Worm (Caenorhabditis elegans) whole organism, young adult: ENCODE data around the gene F41E7.7.

Source experiments
- B0019.2 ChIP-seq: fragments of 200-800 bp; sonication (Bioruptor generic); conservative IDR thresholded peaks from 2 replicates; pipeline ENCODE4 v1.3.6; 2022; ENCODE audit warnings: missing genetic modification reagents, missing genetic modification characterization, missing compliant biosample characterization
- C06A6.2 ChIP-seq: fragments of 200-800 bp; sonication (Bioruptor generic); conservative IDR thresholded peaks from 2 replicates; pipeline ENCODE4 v1.3.6; 2022; ENCODE audit warnings: missing genetic modification characterization, missing compliant biosample characterization
- F10E7.11 ChIP-seq: sonication (generic microtip); optimal IDR thresholded peaks from 2 replicates; lab custom pipeline; 2017; ENCODE audit warnings: mild to moderate bottlenecking, missing genetic modification characterization, moderate library complexity, missing compliant biosample characterization
- F37B4.10 ChIP-seq: fragments of 200-800 bp; sonication (Bioruptor generic); IDR thresholded peaks from 2 replicates; pipeline ENCODE4 v1.3.6; 2022; ENCODE audit warnings: missing genetic modification characterization, missing compliant biosample characterization
- F49E8.2 ChIP-seq: sonication (generic microtip); optimal IDR thresholded peaks from 3 replicates; lab custom pipeline; 2017; ENCODE audit warnings: missing genetic modification characterization, mild to moderate bottlenecking, missing compliant biosample characterization, antibody characterized with exemption, moderate library complexity; ENCODE audit not compliant: insufficient read depth
- F57A8.1 ChIP-seq: fragments of 200-800 bp; sonication (Bioruptor generic); optimal IDR thresholded peaks from 2 replicates; lab custom pipeline; 2018; ENCODE audit warnings: mild to moderate bottlenecking, missing genetic modification characterization, moderate library complexity, missing compliant biosample characterization
- F57C9.4 ChIP-seq: sonication (generic microtip); optimal IDR thresholded peaks from 2 replicates; lab custom pipeline; 2017; ENCODE audit warnings: mild to moderate bottlenecking, missing genetic modification characterization, missing compliant biosample characterization
- Y53F4B.3 ChIP-seq: fragments of 200-800 bp; sonication (Bioruptor generic); IDR thresholded peaks from 2 replicates; pipeline ENCODE4 v1.3.6; 2022; ENCODE audit warnings: missing genetic modification reagents, missing genetic modification characterization, missing compliant biosample characterization
- akir-1 ChIP-seq: fragments of 200-800 bp; sonication (Bioruptor generic); optimal IDR thresholded peaks from 2 replicates; lab custom pipeline; 2018; ENCODE audit warnings: mild to moderate bottlenecking, missing genetic modification characterization, moderate library complexity, missing compliant biosample characterization
- ama-1 ChIP-seq, 3 experiments: fragments of 150-350 bp in 1 of 3; sonication (generic microtip) in 2 of 3; optimal IDR thresholded peaks; 2 replicates each; lab custom pipeline; 2014 to 2018; ENCODE audit warnings: missing biosample characterization in 2 of 3, missing genetic modification characterization in 2 of 3, missing genetic modification reagents in 2 of 3
- aptf-2 ChIP-seq: fragments of 200-800 bp; sonication (Bioruptor generic); conservative IDR thresholded peaks from 2 replicates; pipeline ENCODE4 v1.3.6; 2022; ENCODE audit warnings: missing genetic modification reagents, missing genetic modification characterization, missing compliant biosample characterization
- atf-7 ChIP-seq: sonication (generic microtip); optimal IDR thresholded peaks from 2 replicates; lab custom pipeline; 2017; ENCODE audit warnings: mild to moderate bottlenecking, missing genetic modification characterization, missing compliant biosample characterization
- athp-1 ChIP-seq: sonication (generic microtip); optimal IDR thresholded peaks from 2 replicates; lab custom pipeline; 2017; ENCODE audit warnings: mild to moderate bottlenecking, missing genetic modification characterization, missing compliant biosample characterization
- bed-1 ChIP-seq: fragments of 200-800 bp; sonication (Bioruptor generic); IDR thresholded peaks from 2 replicates; pipeline ENCODE4 v1.3.6; 2022; ENCODE audit warnings: missing genetic modification reagents, missing genetic modification characterization, missing compliant biosample characterization
- ceh-79 ChIP-seq: sonication (generic microtip); optimal IDR thresholded peaks from 2 replicates; lab custom pipeline; 2017; ENCODE audit warnings: mild to moderate bottlenecking, missing genetic modification characterization, missing compliant biosample characterization
- ceh-91 ChIP-seq: fragments of 200-800 bp; sonication (Bioruptor generic); IDR thresholded peaks from 2 replicates; pipeline ENCODE4 v1.3.6; 2022; ENCODE audit warnings: missing genetic modification reagents, missing genetic modification characterization, missing compliant biosample characterization
- dpff-1 ChIP-seq: sonication (generic microtip); optimal IDR thresholded peaks from 2 replicates; lab custom pipeline; 2017; ENCODE audit warnings: mild to moderate bottlenecking, missing genetic modification characterization, missing compliant biosample characterization
- dpl-1 ChIP-seq: fragments of 150-350 bp; optimal IDR thresholded peaks from 2 replicates; lab custom pipeline; 2014; ENCODE audit warnings: missing biosample characterization, missing genetic modification reagents, missing genetic modification characterization
- efl-1 ChIP-seq: fragments of 150-350 bp; optimal IDR thresholded peaks from 2 replicates; lab custom pipeline; 2014; ENCODE audit warnings: missing biosample characterization, missing genetic modification reagents, missing genetic modification characterization
- gei-17 ChIP-seq: fragments of 200-800 bp; sonication (Bioruptor generic); optimal IDR thresholded peaks from 2 replicates; lab custom pipeline; 2018; ENCODE audit warnings: mild to moderate bottlenecking, missing genetic modification characterization, missing compliant biosample characterization
- hmg-1.2 ChIP-seq: fragments of 200-800 bp; sonication (Bioruptor generic); IDR thresholded peaks from 2 replicates; pipeline ENCODE4 v1.3.6; 2022; ENCODE audit warnings: missing genetic modification reagents, missing genetic modification characterization, missing compliant biosample characterization
- hsf-1 ChIP-seq: fragments of 200-800 bp; sonication (Bioruptor generic); IDR thresholded peaks from 2 replicates; pipeline ENCODE4 v1.3.6; 2022; ENCODE audit warnings: missing genetic modification reagents, missing genetic modification characterization, missing compliant biosample characterization
- lin-26 ChIP-seq: fragments of 200-800 bp; sonication (Bioruptor generic); IDR thresholded peaks from 2 replicates; pipeline ENCODE4 v1.3.6; 2022; ENCODE audit warnings: missing genetic modification reagents, missing genetic modification characterization, missing compliant biosample characterization
- lin-40 ChIP-seq: sonication (generic microtip); optimal IDR thresholded peaks from 2 replicates; lab custom pipeline; 2016; ENCODE audit warnings: missing genetic modification characterization, mild to moderate bottlenecking, missing compliant biosample characterization, missing genotype, missing genetic modification reagents
- lir-1 ChIP-seq: fragments of 200-800 bp; sonication (Bioruptor generic); conservative IDR thresholded peaks from 2 replicates; pipeline ENCODE4 v1.3.6; 2022; ENCODE audit warnings: missing genetic modification reagents, missing genetic modification characterization, missing compliant biosample characterization
- lsy-27 ChIP-seq: sonication (generic microtip); optimal IDR thresholded peaks from 2 replicates; lab custom pipeline; 2017; ENCODE audit warnings: missing genetic modification characterization, mild to moderate bottlenecking, missing compliant biosample characterization, antibody characterized with exemption, missing genotype, borderline replicate concordance; ENCODE audit not compliant: insufficient read depth
- madf-6 ChIP-seq: fragments of 200-800 bp; sonication (Bioruptor generic); IDR thresholded peaks from 2 replicates; pipeline ENCODE4 v1.3.6; 2022; ENCODE audit warnings: missing genetic modification reagents, missing genetic modification characterization, missing compliant biosample characterization
- mcd-1 ChIP-seq: fragments of 200-800 bp; sonication (Bioruptor generic); IDR thresholded peaks from 2 replicates; pipeline ENCODE4 v1.3.6; 2022; ENCODE audit warnings: missing genetic modification reagents, missing genetic modification characterization, missing compliant biosample characterization
- nfya-1 ChIP-seq: sonication (generic microtip); optimal IDR thresholded peaks from 2 replicates; lab custom pipeline; 2017; ENCODE audit warnings: antibody characterized with exemption, missing compliant biosample characterization, missing genetic modification characterization, borderline replicate concordance; ENCODE audit not compliant: insufficient read depth
- nfya-2 ChIP-seq: fragments of 200-800 bp; sonication (Bioruptor generic); IDR thresholded peaks from 2 replicates; pipeline ENCODE4 v1.3.6; 2022; ENCODE audit warnings: missing genetic modification reagents, missing genetic modification characterization, missing compliant biosample characterization
- nhr-90 ChIP-seq: sonication (generic microtip); optimal IDR thresholded peaks from 2 replicates; lab custom pipeline; 2016; ENCODE audit warnings: missing genotype, mild to moderate bottlenecking, missing genetic modification characterization, missing compliant biosample characterization
- rec-8 ChIP-seq, 2 experiments: sonication (generic microtip); optimal IDR thresholded peaks; 2 replicates each; lab custom pipeline; 2016; ENCODE audit warnings: mild to moderate bottlenecking in 2 of 2, missing genetic modification characterization in 2 of 2, missing genetic modification reagents in 2 of 2, missing genotype in 2 of 2, missing biosample characterization in 1 of 2, missing compliant biosample characterization in 1 of 2, moderate library complexity in 1 of 2
- snpc-1.1 ChIP-seq: sonication (generic microtip); optimal IDR thresholded peaks from 2 replicates; lab custom pipeline; 2017; ENCODE audit warnings: missing genetic modification characterization, mild to moderate bottlenecking, missing compliant biosample characterization, antibody characterized with exemption, moderate library complexity, missing genotype, missing genetic modification reagents; ENCODE audit not compliant: insufficient read depth
- snpc-3.4 ChIP-seq: sonication (generic microtip); optimal IDR thresholded peaks from 2 replicates; lab custom pipeline; 2017; ENCODE audit warnings: missing genetic modification characterization, mild to moderate bottlenecking, missing compliant biosample characterization, antibody characterized with exemption, moderate library complexity, missing genotype, missing genetic modification reagents
- snpc-4 ChIP-seq, 5 experiments: fragments of 150-350 bp in 1 of 5; sonication (generic microtip) in 4 of 5; optimal IDR thresholded peaks; 2 replicates each; lab custom pipeline; 2014 to 2018; ENCODE audit warnings: missing genetic modification characterization in 5 of 5, missing biosample characterization in 3 of 5, antibody characterized with exemption in 2 of 5, mild to moderate bottlenecking in 2 of 5, missing compliant biosample characterization in 2 of 5, missing genotype in 2 of 5, moderate library complexity in 2 of 5, missing genetic modification reagents in 1 of 5
- tbp1 ChIP-seq: fragments of 200-800 bp; sonication (Bioruptor generic); optimal IDR thresholded peaks from 2 replicates; lab custom pipeline; 2018; ENCODE audit warnings: mild to moderate bottlenecking, missing genetic modification characterization, missing compliant biosample characterization
- tbx-9 ChIP-seq: sonication (generic microtip); optimal IDR thresholded peaks from 2 replicates; lab custom pipeline; 2016; ENCODE audit warnings: borderline replicate concordance, missing genetic modification characterization, inconsistent platforms, missing compliant biosample characterization
- zim-3 ChIP-seq: sonication (generic microtip); optimal IDR thresholded peaks from 2 replicates; lab custom pipeline; 2017; ENCODE audit warnings: mild to moderate bottlenecking, missing genetic modification characterization, moderate library complexity, missing compliant biosample characterization
- ztf-25 ChIP-seq: fragments of 200-800 bp; sonication (Bioruptor generic); IDR thresholded peaks from 2 replicates; pipeline ENCODE4 v1.3.6; 2022; ENCODE audit warnings: missing genetic modification reagents, missing genetic modification characterization, missing compliant biosample characterization
- ztf-6 ChIP-seq: fragments of 200-800 bp; sonication (Bioruptor generic); IDR thresholded peaks from 2 replicates; pipeline ENCODE4 v1.3.6; 2022; ENCODE audit warnings: missing genetic modification reagents, missing genetic modification characterization, missing compliant biosample characterization

Gene F41E7.7

DNA sequence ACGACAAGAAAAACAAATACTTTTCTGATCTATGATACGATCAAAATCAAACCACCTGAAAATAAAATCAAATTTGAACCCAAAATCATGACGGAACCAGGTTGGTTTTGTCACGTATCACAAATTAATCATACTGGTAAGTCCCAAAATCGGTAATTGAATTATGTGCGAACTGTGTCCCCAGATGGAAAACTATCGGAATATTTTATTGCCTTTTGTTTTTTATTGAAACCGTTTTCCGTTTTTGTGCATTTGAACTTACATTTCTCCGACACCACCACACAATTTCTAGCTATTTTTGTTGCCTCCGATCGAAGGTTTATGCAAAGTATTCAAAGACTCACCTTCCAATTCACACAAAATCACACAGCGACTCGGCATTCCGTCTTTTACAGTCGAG lies 34.2 kb upstream of the F41E7.7 start, which contains the start of gene F41E7.2:
TSS of gene F41E7.2 (plus strand) at position 301 of the 400 bp plus-strand sequence.
- TF ChIP-seq atf-7 (tag; lab: Kevin White, UChicago) (no peak), lin-26 (GFP tag; lab: Robert Waterston, UW) (no peak), ama-1 (optimal IDR thresholded peaks at IDR 0.05; lab: Kevin White, UChicago) (no peak), ama-1 (GFP tag; optimal IDR thresholded peaks at IDR 0.05; lab: Kevin White, UChicago) (no peak), F49E8.2 (tag; lab: Kevin White, UChicago) (no peak), dpl-1 (GFP tag; lab: Kevin White, UChicago) (no peak), madf-6 (GFP tag; lab: Robert Waterston, UW) (no peak), lin-40 (no peak), tbp1 (GFP tag; lab: Kevin White, UChicago) (no peak), hmg-1.2 (GFP tag; lab: Robert Waterston, UW) (no peak), C06A6.2 (no peak), nhr-90 (no peak)

DNA sequence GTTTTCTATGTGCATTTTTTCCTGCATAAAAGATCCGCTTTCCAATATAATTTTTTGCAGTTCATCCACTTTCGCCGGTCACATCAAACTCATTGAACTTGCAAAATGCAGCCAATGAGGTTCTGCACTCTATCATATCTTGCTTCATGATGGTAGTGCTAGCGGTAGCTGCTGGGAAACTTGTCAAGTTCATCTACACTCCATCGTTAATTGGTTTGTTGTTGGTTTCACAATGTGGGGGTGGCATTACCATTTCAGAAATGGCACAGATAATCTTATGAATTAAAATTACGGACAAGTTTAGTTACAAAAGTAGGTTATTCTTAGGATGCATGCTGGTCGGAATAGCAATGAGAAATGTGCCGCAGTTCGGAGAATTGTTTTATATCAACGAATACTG lies 33.1 kb upstream of the F41E7.7 start:
- TF ChIP-seq aptf-2 (GFP tag; lab: Robert Waterston, UW) = no peak
- TF ChIP-seq tbx-9 = no peak
- no peak for TF ChIP-seq Y53F4B.3 (GFP tag; lab: Robert Waterston, UW)
- no peak for TF ChIP-seq akir-1 (GFP tag; lab: Kevin White, UChicago)
- TF ChIP-seq nfya-1 = no peak
- no peak for TF ChIP-seq snpc-1.1 (tag; lab: Kevin White, UChicago)
- TF ChIP-seq lsy-27 (tag; lab: Kevin White, UChicago) = no peak
- TF ChIP-seq F10E7.11 (tag; lab: Kevin White, UChicago) = no peak
- no peak for TF ChIP-seq F37B4.10 (GFP tag; lab: Robert Waterston, UW)
- TF ChIP-seq bed-1 (GFP tag; lab: Robert Waterston, UW) = no peak
- no peak for TF ChIP-seq gei-17 (GFP tag; lab: Kevin White, UChicago)
- no peak for TF ChIP-seq efl-1 (GFP tag; lab: Kevin White, UChicago)
- no peak for TF ChIP-seq lin-26 (GFP tag; lab: Robert Waterston, UW)

DNA sequence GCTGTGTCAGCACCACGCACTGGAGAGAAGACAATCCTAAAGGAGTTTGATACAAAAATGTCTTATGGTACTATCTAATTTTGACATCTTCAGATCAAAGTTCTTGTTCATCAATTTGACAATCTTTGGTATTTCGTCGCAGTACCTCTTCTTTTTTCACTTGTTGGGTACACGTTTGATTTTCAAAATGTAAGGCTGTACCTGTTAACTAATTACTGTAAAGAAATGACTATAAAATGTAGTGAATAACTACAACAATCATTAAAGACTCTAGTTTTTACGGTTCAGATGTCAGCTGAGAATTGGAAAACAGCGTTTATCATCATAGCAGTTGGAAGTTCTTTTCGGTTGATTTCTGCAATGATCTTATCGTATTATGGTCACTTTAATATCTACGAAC lies 30.5 kb upstream of the F41E7.7 start:
- TF ChIP-seq F57C9.4 (tag; lab: Kevin White, UChicago) (no peak), snpc-3.4 (tag; lab: Kevin White, UChicago) (no peak), ztf-6 (GFP tag; lab: Robert Waterston, UW) (no peak), mcd-1 (no peak), rec-8 (tag; optimal IDR thresholded peaks at IDR 0.05; lab: Kevin White, UChicago) (no peak), ztf-25 (GFP tag; lab: Robert Waterston, UW) (no peak), snpc-4 (GFP tag; optimal IDR thresholded peaks at IDR 0.05; lab: Kevin White, UChicago) (no peak), snpc-4 (tag; optimal IDR thresholded peaks at IDR 0.05; lab: Kevin White, UChicago) (no peak), aptf-2 (GFP tag; lab: Robert Waterston, UW) (no peak), dpff-1 (tag; lab: Kevin White, UChicago) (no peak), zim-3 (tag; lab: Kevin White, UChicago) (no peak), B0019.2 (GFP tag; lab: Robert Waterston, UW) (no peak), nfya-2 (GFP tag; lab: Robert Waterston, UW) (no peak), ceh-79 (tag; lab: Kevin White, UChicago) (no peak), athp-1 (no peak), ceh-91 (no peak), lir-1 (GFP tag; lab: Robert Waterston, UW) (no peak), C06A6.2 (no peak), hsf-1 (GFP tag; lab: Robert Waterston, UW) (no peak), F57A8.1 (GFP tag; lab: Kevin White, UChicago) (no peak)
